Fruit fly (Drosophila melanogaster) whole organism, wandering third instar larva: ENCODE measurements around the gene Elp1.
A peak's percentile ranks its signal among the peaks of the same experiment; 100 is the strongest.

ENCODE experiments used
- Abd-B ChIP-seq: fragments of >200 bp; optimal IDR thresholded peaks from 2 replicates; lab custom pipeline; 2017; ENCODE audit warnings: missing biosample characterization, missing genetic modification characterization
- CG32264 ChIP-seq: fragments of 200-800 bp; sonication (Bioruptor generic); optimal IDR thresholded peaks from 2 replicates; lab custom pipeline; 2016; ENCODE audit warnings: missing biosample characterization, missing genetic modification characterization
- CG9705 ChIP-seq: fragments of 200-800 bp; sonication (Bioruptor generic); optimal IDR thresholded peaks from 2 replicates; lab custom pipeline; 2018; ENCODE audit warnings: missing biosample characterization, mild to moderate bottlenecking, missing genetic modification characterization
- CrebA ChIP-seq: fragments of 200-800 bp; sonication (Bioruptor generic); optimal IDR thresholded peaks from 2 replicates; lab custom pipeline; 2016; ENCODE audit warnings: missing biosample characterization, mild to moderate bottlenecking, missing genetic modification characterization, borderline replicate concordance
- Dfd ChIP-seq: fragments of >200 bp; optimal IDR thresholded peaks from 2 replicates; lab custom pipeline; 2017; ENCODE audit warnings: missing biosample characterization, missing genetic modification characterization
- Dif ChIP-seq: fragments of 200-275, 200-300 bp; sonication (Bioruptor generic); optimal IDR thresholded peaks from 2 replicates; lab custom pipeline; 2018; ENCODE audit warnings: missing biosample characterization, missing genetic modification characterization; ENCODE audit not compliant: partially characterized antibody
- GATAd ChIP-seq: sonication (Bioruptor generic); optimal IDR thresholded peaks from 2 replicates; lab custom pipeline; 2016; ENCODE audit warnings: missing biosample characterization, missing genetic modification characterization
- HLH106 ChIP-seq: fragments of 200-800 bp; optimal IDR thresholded peaks from 3 replicates; lab custom pipeline; 2019; ENCODE audit warnings: missing biosample characterization, mild to moderate bottlenecking, missing genetic modification characterization, moderate library complexity
- Hnf4 ChIP-seq: fragments of 200-800 bp; sonication (Bioruptor generic); optimal IDR thresholded peaks from 2 replicates; lab custom pipeline; 2016; ENCODE audit warnings: missing biosample characterization, mild to moderate bottlenecking, missing genetic modification characterization
- Hr78 ChIP-seq: fragments of >200 bp; optimal IDR thresholded peaks from 2 replicates; lab custom pipeline; 2017; ENCODE audit warnings: missing biosample characterization, missing genetic modification characterization
- Hr83 ChIP-seq: fragments of 200-300 bp; sonication (Bioruptor generic); optimal IDR thresholded peaks from 2 replicates; lab custom pipeline; 2016; ENCODE audit warnings: missing biosample characterization, mild to moderate bottlenecking, missing genetic modification characterization, moderate library complexity; ENCODE audit not compliant: poor library complexity, severe bottlenecking
- Jra ChIP-seq: sonication (Bioruptor generic); optimal IDR thresholded peaks from 2 replicates; lab custom pipeline; 2016; ENCODE audit warnings: missing biosample characterization, missing genetic modification characterization
- Mio ChIP-seq: sonication (Bioruptor generic); optimal IDR thresholded peaks from 2 replicates; lab custom pipeline; 2016; ENCODE audit warnings: missing biosample characterization, missing genetic modification characterization
- OdsH ChIP-seq: fragments of 200-800 bp; sonication (Bioruptor generic); optimal IDR thresholded peaks from 2 replicates; lab custom pipeline; 2016; ENCODE audit warnings: missing biosample characterization, mild to moderate bottlenecking, missing genetic modification characterization
- Rel ChIP-seq, 2 experiments: fragments of 200-800 bp; sonication (Bioruptor generic) in 1 of 2; optimal IDR thresholded peaks; 2 replicates in 1 of 2; 3 replicates in 1 of 2; lab custom pipeline; 2016 to 2019; ENCODE audit warnings: mild to moderate bottlenecking in 2 of 2, missing biosample characterization in 2 of 2, missing genetic modification characterization in 2 of 2, moderate library complexity in 1 of 2
- Sp1 ChIP-seq: fragments of 200-800 bp; sonication (Bioruptor generic); optimal IDR thresholded peaks from 3 replicates; lab custom pipeline; 2019; ENCODE audit warnings: missing biosample characterization, mild to moderate bottlenecking, missing genetic modification characterization, moderate library complexity
- Vsx2 ChIP-seq: fragments of 200-300, 225-300 bp; sonication (Bioruptor generic); optimal IDR thresholded peaks from 2 replicates; lab custom pipeline; 2018; ENCODE audit warnings: missing biosample characterization, missing genetic modification characterization; ENCODE audit not compliant: partially characterized antibody
- br ChIP-seq: fragments of 200-800 bp; sonication (Bioruptor generic); optimal IDR thresholded peaks from 2 replicates; lab custom pipeline; 2016; ENCODE audit warnings: missing biosample characterization, missing genetic modification characterization
- brk ChIP-seq: fragments of 200-800 bp; sonication (Bioruptor generic); optimal IDR thresholded peaks from 2 replicates; lab custom pipeline; 2016; ENCODE audit warnings: missing biosample characterization, mild to moderate bottlenecking, missing genetic modification characterization
- dl ChIP-seq, 2 experiments: fragments of 175-275, 200-275 bp in 1 of 2; fragments of 200-275 bp in 1 of 2; sonication (Bioruptor generic); optimal IDR thresholded peaks; lab custom pipeline; 2018; ENCODE audit warnings: mild to moderate bottlenecking in 2 of 2, missing biosample characterization in 2 of 2, missing genetic modification characterization in 2 of 2, moderate library complexity in 2 of 2; ENCODE audit not compliant: partially characterized antibody in 2 of 2, insufficient read depth in 1 of 2
- dmrt93B ChIP-seq: fragments of 200-800 bp; sonication (Bioruptor generic); optimal IDR thresholded peaks from 2 replicates; lab custom pipeline; 2018; ENCODE audit warnings: missing biosample characterization, mild to moderate bottlenecking, missing genetic modification characterization
- dsf ChIP-seq: sonication (Bioruptor generic); optimal IDR thresholded peaks from 2 replicates; lab custom pipeline; 2016; ENCODE audit warnings: missing biosample characterization, missing genetic modification characterization, borderline replicate concordance
- ey ChIP-seq: fragments of 200-800 bp; sonication (Bioruptor generic); optimal IDR thresholded peaks from 2 replicates; lab custom pipeline; 2016; ENCODE audit warnings: missing biosample characterization, missing genetic modification characterization
- foxo ChIP-seq, 2 experiments: fragments of 200-800 bp; sonication (Bioruptor generic); optimal IDR thresholded peaks; 2 replicates in 1 of 2; 3 replicates in 1 of 2; lab custom pipeline; 2016 to 2017; ENCODE audit warnings: missing biosample characterization in 2 of 2, missing genetic modification characterization in 2 of 2
- fru ChIP-seq: fragments of 200-800 bp; sonication (Bioruptor generic); optimal IDR thresholded peaks from 3 replicates; lab custom pipeline; 2016; ENCODE audit warnings: missing biosample characterization, mild to moderate bottlenecking, missing genetic modification characterization
- h ChIP-seq: fragments of 200-800 bp; sonication (Bioruptor generic); optimal IDR thresholded peaks from 3 replicates; lab custom pipeline; 2016; ENCODE audit warnings: missing biosample characterization, mild to moderate bottlenecking, missing genetic modification characterization
- jim ChIP-seq: fragments of 175-275, 200-325 bp; sonication (Bioruptor generic); optimal IDR thresholded peaks from 2 replicates; lab custom pipeline; 2016; ENCODE audit warnings: missing biosample characterization, mild to moderate bottlenecking, missing genetic modification characterization
- pan ChIP-seq: fragments of >200 bp; optimal IDR thresholded peaks from 2 replicates; lab custom pipeline; 2017
- psq ChIP-seq: fragments of 200-800 bp; sonication (Bioruptor generic); optimal IDR thresholded peaks from 3 replicates; lab custom pipeline; 2017; ENCODE audit warnings: missing biosample characterization, mild to moderate bottlenecking, missing genetic modification characterization, moderate library complexity
- rgr ChIP-seq: fragments of 200-800 bp; sonication (Bioruptor generic); optimal IDR thresholded peaks from 3 replicates; lab custom pipeline; 2016; ENCODE audit warnings: missing biosample characterization, mild to moderate bottlenecking, missing genetic modification characterization
- sage ChIP-seq: fragments of 200-800 bp; sonication (Bioruptor generic); optimal IDR thresholded peaks from 2 replicates; lab custom pipeline; 2016; ENCODE audit warnings: missing biosample characterization, mild to moderate bottlenecking, missing genetic modification characterization
- sv ChIP-seq: fragments of 200-800 bp; sonication (Bioruptor generic); optimal IDR thresholded peaks from 3 replicates; lab custom pipeline; 2016; ENCODE audit warnings: missing biosample characterization, missing genetic modification characterization
- tai ChIP-seq: sonication (Bioruptor generic); optimal IDR thresholded peaks from 2 replicates; lab custom pipeline; 2016; ENCODE audit warnings: missing biosample characterization, missing genetic modification characterization
- usp ChIP-seq: fragments of >200 bp; optimal IDR thresholded peaks from 2 replicates; lab custom pipeline; 2017; ENCODE audit warnings: missing biosample characterization, missing genetic modification characterization
- woc ChIP-seq: sonication (Bioruptor generic); optimal IDR thresholded peaks from 2 replicates; lab custom pipeline; 2016; ENCODE audit warnings: missing biosample characterization, mild to moderate bottlenecking, missing genetic modification characterization

Elp1 gene

DNA sequence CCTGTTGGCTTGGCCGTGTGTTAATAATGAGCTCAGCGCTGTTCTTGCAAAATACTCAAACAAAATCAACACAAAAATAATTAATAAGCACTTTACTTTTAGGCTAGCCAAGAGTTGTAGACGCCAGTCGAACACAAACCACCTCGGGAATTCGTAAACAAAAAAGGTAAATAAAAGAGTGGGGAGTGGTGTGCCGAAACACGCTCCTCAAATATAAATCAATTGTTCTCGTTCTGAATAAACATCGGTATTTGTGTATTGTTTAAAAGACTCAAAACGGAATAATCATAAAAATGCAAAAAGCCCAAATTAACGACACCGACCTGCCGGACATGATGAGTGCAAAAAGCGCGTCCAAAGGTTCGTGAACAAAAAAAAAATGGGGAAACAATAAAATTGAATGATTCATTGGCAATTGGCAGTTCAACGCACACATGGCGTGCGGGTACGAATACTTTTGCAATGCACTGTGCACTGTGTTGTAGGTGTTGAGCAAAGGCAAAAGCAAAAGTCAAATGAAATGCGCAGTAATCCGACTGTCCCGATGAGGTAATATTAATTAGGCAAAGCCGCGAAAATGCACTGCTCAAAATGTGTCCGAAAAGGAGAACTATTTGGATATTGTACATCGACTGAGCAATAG is 10.7 kb upstream of the Elp1 start (continued):
- TF ChIP-seq HLH106 (tag; lab: Kevin White, UChicago) (peak; percentile 2), rgr (GFP tag; lab: Kevin White, UChicago) (no peak), Jra (GFP tag; lab: Kevin White, UChicago) (no peak), Rel (GFP tag; optimal IDR thresholded peaks at IDR 0.05; lab: Kevin White, UChicago) (no peak), Rel (tag; optimal IDR thresholded peaks at IDR 0.05; lab: Kevin White, UChicago) (peak; percentile 30), psq (GFP tag; lab: Kevin White, UChicago) (peak; percentile 42)

dm6 chr3R:11646826-11647225 is 3.9 kb upstream of the Elp1 start:
- TF ChIP-seq Hr78 (GFP tag; lab: Kevin White, UChicago): no peak
- peak in 1 of 2 experiments; percentile 8 for TF ChIP-seq dl (GFP tag; optimal IDR thresholded peaks at IDR 0.05; lab: Kevin White, UChicago; ENCODE audit: insufficient read depth in 1 of 2, partially characterized antibody in 2 of 2)

DNA sequence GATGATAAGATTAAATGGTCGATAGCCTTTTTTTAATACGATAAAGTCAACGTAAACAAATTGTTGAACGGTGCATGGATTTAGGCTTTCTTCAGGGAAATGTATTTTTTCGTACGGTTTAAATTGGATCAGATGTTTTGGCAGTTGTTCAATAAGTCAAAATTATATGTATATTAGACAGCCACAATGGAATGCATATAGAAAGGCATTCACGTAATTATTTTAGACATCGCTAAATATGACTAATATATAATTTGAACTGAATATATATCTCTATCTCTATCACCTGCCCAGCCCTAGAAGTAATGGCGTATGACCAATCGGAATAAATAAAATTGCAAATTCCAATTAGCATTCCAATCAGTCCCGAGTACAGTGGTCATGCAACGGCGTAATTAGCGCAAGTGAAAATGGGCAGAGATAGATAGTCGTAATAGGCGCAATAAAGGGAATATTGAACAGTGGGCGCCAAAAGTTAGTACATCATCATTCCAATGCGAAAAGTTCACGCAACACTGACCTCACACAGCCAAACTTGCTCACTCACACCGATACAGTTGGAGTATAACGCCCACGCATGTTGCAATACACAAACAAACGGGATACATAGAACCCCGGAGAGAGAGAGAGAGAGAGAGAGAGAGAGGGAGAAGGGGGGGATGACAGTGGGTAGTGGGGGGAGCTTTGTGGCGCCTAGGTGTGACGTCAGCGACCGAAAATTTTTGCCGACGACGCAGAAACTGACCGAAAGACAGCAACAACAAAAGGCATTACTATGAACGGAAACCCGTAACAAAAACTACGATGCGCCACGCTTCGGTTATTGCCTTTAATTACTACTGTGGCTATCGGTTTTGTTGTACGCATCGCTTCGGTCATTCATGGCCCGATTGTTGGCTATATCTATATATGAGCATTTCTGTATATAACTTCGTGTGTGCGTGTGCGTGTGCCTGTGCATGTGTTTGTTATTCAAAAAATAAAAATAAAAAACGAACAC is 2.1 kb upstream of the Elp1 start:
- no peak for TF ChIP-seq foxo (GFP tag; optimal IDR thresholded peaks at IDR 0.05; lab: Kevin White, UChicago)
- no peak for TF ChIP-seq ey (GFP tag; lab: Kevin White, UChicago)
- no peak for TF ChIP-seq dl (GFP tag; optimal IDR thresholded peaks at IDR 0.05; lab: Kevin White, UChicago; ENCODE audit: insufficient read depth in 1 of 2, partially characterized antibody in 2 of 2)
- peak; percentile 22 for TF ChIP-seq tai
- no peak for TF ChIP-seq dsf (GFP tag; lab: Kevin White, UChicago)
- no peak for TF ChIP-seq Hr83 (GFP tag; lab: Kevin White, UChicago)
- TF ChIP-seq Vsx2 (GFP tag; lab: Kevin White, UChicago): no peak
- TF ChIP-seq OdsH (GFP tag; lab: Kevin White, UChicago): no peak
- TF ChIP-seq HLH106 (tag; lab: Kevin White, UChicago): no peak
- no peak for TF ChIP-seq Rel (GFP tag; optimal IDR thresholded peaks at IDR 0.05; lab: Kevin White, UChicago)
- TF ChIP-seq Rel (tag; optimal IDR thresholded peaks at IDR 0.05; lab: Kevin White, UChicago): no peak
- no peak for TF ChIP-seq Dfd (GFP tag; lab: Kevin White, UChicago)
- TF ChIP-seq sage (GFP tag; lab: Kevin White, UChicago): peak; percentile 13

- TF ChIP-seq Hr78 (GFP tag; lab: Kevin White, UChicago): no peak
- TF ChIP-seq Hnf4: peak; percentile 90
- TF ChIP-seq brk (GFP tag; lab: Kevin White, UChicago): peak; percentile 55
- no peak for TF ChIP-seq Abd-B (GFP tag; lab: Kevin White, UChicago)
- no peak for TF ChIP-seq usp (GFP tag; lab: Kevin White, UChicago)
- peak; percentile 79 for TF ChIP-seq fru (GFP tag; lab: Kevin White, UChicago)
- TF ChIP-seq sage (GFP tag; lab: Kevin White, UChicago): peak; percentile 52
- TF ChIP-seq Dfd (GFP tag; lab: Kevin White, UChicago): no peak
- TF ChIP-seq CG32264 (GFP tag; lab: Kevin White, UChicago): peak; percentile 29
- TF ChIP-seq CrebA: no peak
- peak; percentile 74 for TF ChIP-seq Jra (GFP tag; lab: Kevin White, UChicago)
- peak; percentile 88 for TF ChIP-seq br
- TF ChIP-seq sv (GFP tag; lab: Kevin White, UChicago): peak; percentile 98
- TF ChIP-seq pan: no peak
- peak; percentile 73 for TF ChIP-seq dmrt93B (GFP tag; lab: Kevin White, UChicago)
- TF ChIP-seq Rel (GFP tag; optimal IDR thresholded peaks at IDR 0.05; lab: Kevin White, UChicago): peak; percentile 58
- TF ChIP-seq Rel (tag; optimal IDR thresholded peaks at IDR 0.05; lab: Kevin White, UChicago): no peak
- TF ChIP-seq woc (GFP tag; lab: Kevin White, UChicago): peak; percentile 62
- TF ChIP-seq GATAd (GFP tag; lab: Kevin White, UChicago): peak; percentile 15
- TF ChIP-seq Dif (GFP tag; lab: Kevin White, UChicago): no peak
- TF ChIP-seq dsf (GFP tag; lab: Kevin White, UChicago): peak; percentile 31
- no peak for TF ChIP-seq Vsx2 (GFP tag; lab: Kevin White, UChicago)
- TF ChIP-seq foxo (GFP tag; optimal IDR thresholded peaks at IDR 0.05; lab: Kevin White, UChicago): peak; percentile 56 to 90
- no peak for TF ChIP-seq Mio (GFP tag; lab: Kevin White, UChicago)
- TF ChIP-seq tai: peak; percentile 88
- TF ChIP-seq OdsH (GFP tag; lab: Kevin White, UChicago): peak; percentile 87
- TF ChIP-seq dl (GFP tag; optimal IDR thresholded peaks at IDR 0.05; lab: Kevin White, UChicago; ENCODE audit: insufficient read depth in 1 of 2, partially characterized antibody in 2 of 2): no peak
- peak; percentile 63 for TF ChIP-seq CG9705 (GFP tag; lab: Kevin White, UChicago)
- peak; percentile 65 for TF ChIP-seq Hr83 (GFP tag; lab: Kevin White, UChicago)
- peak; percentile 71 for TF ChIP-seq psq (GFP tag; lab: Kevin White, UChicago)
- TF ChIP-seq Sp1: peak; percentile 79
- TF ChIP-seq h: peak; percentile 88
- peak; percentile 86 for TF ChIP-seq HLH106 (tag; lab: Kevin White, UChicago)
- no peak for TF ChIP-seq jim
- peak; percentile 88 for TF ChIP-seq rgr (GFP tag; lab: Kevin White, UChicago)
- TF ChIP-seq ey (GFP tag; lab: Kevin White, UChicago): peak; percentile 88
These were observed 1.3 kb upstream of the Elp1 start for dm6 chr3R:11649449-11649848.
